Fruit fly (Drosophila melanogaster) whole organism, wandering third instar larva: ENCODE data around the gene CG6527.

Experiments
- Hr78 ChIP-seq: fragments of >200 bp; optimal IDR thresholded peaks from 2 replicates; lab custom pipeline; 2017; ENCODE audit warnings: missing biosample characterization, missing genetic modification characterization
- Rel ChIP-seq, 2 experiments: fragments of 200-800 bp; sonication (Bioruptor generic) in 1 of 2; optimal IDR thresholded peaks; 2 replicates in 1 of 2; 3 replicates in 1 of 2; lab custom pipeline; 2016 to 2019; ENCODE audit warnings: mild to moderate bottlenecking in 2 of 2, missing biosample characterization in 2 of 2, missing genetic modification characterization in 2 of 2, moderate library complexity in 1 of 2
- tai ChIP-seq: sonication (Bioruptor generic); optimal IDR thresholded peaks from 2 replicates; lab custom pipeline; 2016; ENCODE audit warnings: missing biosample characterization, missing genetic modification characterization

DNA sequence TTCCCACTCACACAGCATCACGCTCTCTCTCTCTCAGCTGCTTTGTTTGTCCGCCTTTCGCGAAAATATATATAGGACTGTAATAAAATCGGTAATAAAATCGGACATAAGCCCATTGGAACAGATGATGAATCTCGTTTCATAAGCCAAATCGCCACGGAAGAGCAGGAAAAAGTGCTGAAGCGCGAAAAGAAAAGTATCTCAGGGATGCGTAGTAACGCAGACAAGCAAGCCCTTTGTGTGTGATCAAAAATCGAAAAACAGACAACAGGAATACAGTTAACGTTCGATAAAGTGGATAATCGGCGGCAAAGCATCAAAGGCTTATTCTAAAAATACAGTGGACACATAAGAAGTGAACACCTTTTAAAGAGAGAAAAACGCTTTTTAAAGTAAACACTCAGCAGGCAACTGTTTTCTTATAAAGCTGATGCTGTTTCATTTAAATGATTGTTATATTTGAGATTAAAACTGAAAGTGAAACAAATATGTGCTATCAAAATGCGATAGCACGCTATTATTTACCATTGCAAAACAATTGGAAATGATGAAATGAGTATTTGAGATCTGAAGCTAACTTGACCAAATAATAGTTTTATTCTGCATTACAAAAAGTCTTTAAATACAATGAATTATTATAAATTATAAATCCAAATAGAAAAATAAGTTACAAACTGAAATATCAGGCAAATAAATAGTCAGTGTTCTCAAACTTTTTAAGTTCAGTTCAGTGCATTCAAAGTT, 42.0 kb downstream of the CG6527 start:
- no peak for TF ChIP-seq Rel (GFP tag; optimal IDR thresholded peaks at IDR 0.05; lab: Kevin White, UChicago)
- TF ChIP-seq Rel (tag; optimal IDR thresholded peaks at IDR 0.05; lab: Kevin White, UChicago), result no peak
- TF ChIP-seq tai (GFP tag; lab: Kevin White, UChicago), result no peak
- TF ChIP-seq Hr78, result no peak
